Fruit fly (Drosophila melanogaster): ENCODE results near the gene CG5262.
A peak's percentile ranks its signal among the peaks of the same experiment; 100 is the strongest.

Gene CG5262

DNA sequence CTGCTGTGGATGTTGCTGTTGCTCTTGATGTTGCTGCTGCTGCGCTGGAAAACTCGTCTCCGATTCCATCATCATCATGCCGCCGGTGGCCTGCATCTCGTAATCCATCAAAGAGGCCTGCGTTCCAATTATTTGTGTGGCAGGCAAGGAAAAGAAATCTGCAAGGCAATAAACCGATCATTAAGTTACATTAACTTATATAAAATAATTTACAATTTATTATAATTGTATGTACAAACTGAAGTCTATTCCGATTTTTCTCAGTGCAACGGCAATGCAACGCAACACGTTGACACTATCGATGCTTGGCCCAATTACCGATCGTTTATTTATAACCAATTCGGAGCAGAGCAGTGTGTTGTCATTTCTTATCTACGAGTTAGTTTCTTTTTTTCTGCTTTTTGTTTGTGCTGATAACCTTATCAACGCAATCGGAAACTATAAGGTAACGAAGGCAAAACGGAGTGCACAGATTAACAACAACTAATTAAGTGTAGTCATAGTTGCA is 40.8 kb upstream of the CG5262 start (continued):
- TF ChIP-seq fd59A (GFP tag; optimal IDR thresholded peaks at IDR 0.05) = peak; percentile 37
- no peak for TF ChIP-seq dsx (GFP tag; optimal IDR thresholded peaks at IDR 0.05; ENCODE audit: poor library complexity, severe bottlenecking)
- TF ChIP-seq CG8632 (GFP tag; optimal IDR thresholded peaks at IDR 0.05) = peak; percentile 24
- TF ChIP-seq CG10669 (GFP tag; optimal IDR thresholded peaks at IDR 0.05) = peak; percentile 38
- peak; percentile 49; the same call in 2 of the 3 replicates for TF ChIP-seq CG8119 (GFP tag; IDR thresholded peaks at IDR 0.05)
- peak; percentile 76 for TF ChIP-seq CG15336 (GFP tag; IDR thresholded peaks at IDR 0.05)
- TF ChIP-seq Eip75B (GFP tag; optimal IDR thresholded peaks at IDR 0.05) = no peak
- TF ChIP-seq Sox102F (GFP tag; optimal IDR thresholded peaks at IDR 0.05) = no peak
- TF ChIP-seq CG6792 (GFP tag; optimal IDR thresholded peaks at IDR 0.05) = peak; percentile 9
- peak; percentile 82 for TF ChIP-seq eg (GFP tag; IDR thresholded peaks at IDR 0.05)

- peak; percentile 49 for TF ChIP-seq Blimp-1 (GFP tag; optimal IDR thresholded peaks at IDR 0.05)
- no peak for TF ChIP-seq ss (GFP tag; optimal IDR thresholded peaks at IDR 0.05)
These were observed 37.2 kb upstream of the CG5262 start for dm6 chr3L:20467433-20467832.

dm6 chr3L:20466599-20466998 is 36.3 kb upstream of the CG5262 start, which contains the start of gene Tdh:
Tdh (plus strand) TSS chr3L:20466944.
- TF ChIP-seq CG11294 (GFP tag; IDR thresholded peaks at IDR 0.05) (no peak), CG15336 (GFP tag; IDR thresholded peaks at IDR 0.05) (no peak), CG4318 (GFP tag; optimal IDR thresholded peaks at IDR 0.05) (no peak), CG31627 (GFP tag; optimal IDR thresholded peaks at IDR 0.05) (no peak), fd85E (GFP tag; optimal IDR thresholded peaks at IDR 0.05) (no peak), acj6 (GFP tag; optimal IDR thresholded peaks at IDR 0.05) (no peak), CG16779 (tag; optimal IDR thresholded peaks at IDR 0.05) (no peak), CG3032 (tag; optimal IDR thresholded peaks at IDR 0.05) (no peak), Met (GFP tag; optimal IDR thresholded peaks at IDR 0.05) (no peak), Eip93F (GFP tag; optimal IDR thresholded peaks at IDR 0.05) (no peak)

- no peak for TF ChIP-seq Gug (GFP tag; IDR thresholded peaks at IDR 0.05)
- no peak for TF ChIP-seq Sox102F (GFP tag; optimal IDR thresholded peaks at IDR 0.05)
- no peak for TF ChIP-seq ss (GFP tag; optimal IDR thresholded peaks at IDR 0.05)
- no peak for TF ChIP-seq Ets96B (tag; optimal IDR thresholded peaks at IDR 0.05)
- TF ChIP-seq CG11762 (GFP tag; optimal IDR thresholded peaks at IDR 0.05; ENCODE audit: insufficient read depth) = no peak
- TF ChIP-seq esn (GFP tag; optimal IDR thresholded peaks at IDR 0.05) = no peak
- no peak for TF ChIP-seq spab (GFP tag; optimal IDR thresholded peaks at IDR 0.05)
- no peak for TF ChIP-seq CG34406 (GFP tag; optimal IDR thresholded peaks at IDR 0.05)
- TF ChIP-seq fd59A (GFP tag; optimal IDR thresholded peaks at IDR 0.05) = no peak
- TF ChIP-seq cyc (GFP tag; optimal IDR thresholded peaks at IDR 0.05) = no peak
- TF ChIP-seq topi (GFP tag; optimal IDR thresholded peaks at IDR 0.05) = no peak
These were observed 35.7 kb upstream of the CG5262 start, which contains the start of gene CG42764 for dm6 chr3L:20465941-20466340. CG42764 (minus strand) TSS chr3L:20466041.

DNA sequence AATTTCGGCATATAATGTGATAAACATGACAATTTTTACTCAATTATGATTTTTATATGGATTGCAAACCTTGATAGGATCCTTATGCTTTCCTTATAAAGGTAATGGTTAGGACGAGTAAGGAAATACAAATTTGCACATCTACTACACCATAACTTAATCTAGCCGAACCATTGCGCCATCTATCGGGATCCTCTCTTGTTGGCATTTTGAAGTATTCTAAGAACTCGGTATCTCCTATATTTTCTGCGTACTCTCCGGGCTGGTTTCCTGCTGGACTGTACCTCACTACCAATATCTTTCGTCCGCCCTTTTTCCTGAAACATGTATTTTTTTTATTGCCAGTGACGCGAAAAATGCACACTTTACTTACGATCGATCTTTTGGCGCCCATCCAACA is 34.4 kb upstream of the CG5262 start, which contains the start of gene atk:
atk (minus strand) TSS at position 186 of the 400 bp plus-strand sequence.
- TF ChIP-seq OdsH (GFP tag; optimal IDR thresholded peaks at IDR 0.05) = no peak
- no peak for TF ChIP-seq cyc (GFP tag; optimal IDR thresholded peaks at IDR 0.05)
- TF ChIP-seq Hr39 (GFP tag; optimal IDR thresholded peaks at IDR 0.05) = no peak
- TF ChIP-seq CG6792 (GFP tag; optimal IDR thresholded peaks at IDR 0.05) = no peak
- TF ChIP-seq CG11762 (GFP tag; optimal IDR thresholded peaks at IDR 0.05; ENCODE audit: insufficient read depth) = no peak
- TF ChIP-seq Sox14 (GFP tag; optimal IDR thresholded peaks at IDR 0.05) = no peak
- no peak for TF ChIP-seq Hr4 (GFP tag; optimal IDR thresholded peaks at IDR 0.05)
- no peak for TF ChIP-seq Blimp-1 (GFP tag; optimal IDR thresholded peaks at IDR 0.05)

Measured in whole organism, prepupa.